Fruit fly (Drosophila melanogaster) whole organism, prepupa: ENCODE measurements around the gene Grl36b.

Experiments used
- Blimp-1 ChIP-seq: fragments of 200-800 bp; sonication (Bioruptor generic); optimal IDR thresholded peaks from 3 replicates; lab custom pipeline; 2017; ENCODE audit warnings: missing biosample characterization, missing genetic modification characterization, mild to moderate bottlenecking, moderate library complexity, missing genetic modification reagents
- CG10631 ChIP-seq: fragments of 200-800 bp; sonication (Bioruptor generic); optimal IDR thresholded peaks from 2 replicates; lab custom pipeline; 2016; ENCODE audit warnings: missing biosample characterization, missing genetic modification characterization
- CG10669 ChIP-seq: fragments of 200-800 bp; sonication (Bioruptor generic); optimal IDR thresholded peaks from 3 replicates; lab custom pipeline; 2018; ENCODE audit warnings: missing biosample characterization, mild to moderate bottlenecking, missing genetic modification characterization, moderate library complexity
- CG11294 ChIP-seq: fragments of 200-800 bp; sonication (Bioruptor generic); IDR thresholded peaks from 2 replicates; pipeline ENCODE4 v1.3.6; 2022; ENCODE audit warnings: missing biosample characterization, missing genetic modification characterization
- CG11762 ChIP-seq: fragments of 200-800 bp; sonication (Bioruptor generic); optimal IDR thresholded peaks from 3 replicates; lab custom pipeline; 2016; ENCODE audit warnings: missing biosample characterization, missing genetic modification characterization; ENCODE audit not compliant: insufficient read depth
- CG11902 ChIP-seq: fragments of 200-800 bp; sonication (Bioruptor generic); optimal IDR thresholded peaks from 3 replicates; lab custom pipeline; 2016; ENCODE audit warnings: missing biosample characterization, missing genetic modification characterization
- CG15336 ChIP-seq: fragments of 200-800 bp; sonication (Bioruptor generic); IDR thresholded peaks from 2 replicates; pipeline ENCODE4 v1.3.6; 2022; ENCODE audit warnings: missing biosample characterization, missing genetic modification characterization
- CG1621 ChIP-seq: fragments of 200-800 bp; sonication (Bioruptor generic); optimal IDR thresholded peaks from 3 replicates; lab custom pipeline; 2018; ENCODE audit warnings: missing biosample characterization, mild to moderate bottlenecking, missing genetic modification characterization
- CG16779 ChIP-seq: fragments of 200-800 bp; sonication (Bioruptor generic); optimal IDR thresholded peaks from 3 replicates; lab custom pipeline; 2017; ENCODE audit warnings: missing biosample characterization, mild to moderate bottlenecking, missing genetic modification characterization
- CG32006 ChIP-seq: fragments of 200-800 bp; sonication (Bioruptor generic); optimal IDR thresholded peaks from 3 replicates; lab custom pipeline; 2017; ENCODE audit warnings: missing biosample characterization, mild to moderate bottlenecking, missing genetic modification characterization
- CG34406 ChIP-seq: fragments of 200-800 bp; sonication (Bioruptor generic); optimal IDR thresholded peaks from 3 replicates; lab custom pipeline; 2016; ENCODE audit warnings: missing biosample characterization, missing genetic modification characterization
- CG3919 ChIP-seq: fragments of 200-800 bp; sonication (Bioruptor generic); optimal IDR thresholded peaks from 3 replicates; lab custom pipeline; 2016; ENCODE audit warnings: missing biosample characterization, missing genetic modification characterization
- CG4318 ChIP-seq: fragments of 200-800 bp; sonication (Bioruptor generic); optimal IDR thresholded peaks from 3 replicates; lab custom pipeline; 2017; ENCODE audit warnings: missing biosample characterization, mild to moderate bottlenecking, missing genetic modification characterization
- CG6163 ChIP-seq: fragments of 200-800 bp; sonication (Bioruptor generic); IDR thresholded peaks from 3 replicates; pipeline ENCODE4 v1.3.6; 2022; ENCODE audit warnings: missing biosample characterization, missing genetic modification characterization
- CG6276 ChIP-seq: fragments of 200-800 bp; sonication (Bioruptor generic); optimal IDR thresholded peaks from 2 replicates; lab custom pipeline; 2017; ENCODE audit warnings: missing biosample characterization, mild to moderate bottlenecking, missing genetic modification characterization
- CG6792 ChIP-seq: fragments of 200-800 bp; sonication (Bioruptor generic); optimal IDR thresholded peaks from 3 replicates; lab custom pipeline; 2016; ENCODE audit warnings: missing biosample characterization, missing genetic modification characterization
- CG6808 ChIP-seq: fragments of 200-800 bp; sonication (Bioruptor generic); optimal IDR thresholded peaks from 3 replicates; lab custom pipeline; 2017; ENCODE audit warnings: missing biosample characterization, missing genetic modification characterization, mild to moderate bottlenecking, moderate library complexity, missing genetic modification reagents
- CG6854 ChIP-seq: fragments of 200-800 bp; sonication (Bioruptor generic); optimal IDR thresholded peaks from 2 replicates; lab custom pipeline; 2017; ENCODE audit warnings: missing biosample characterization, mild to moderate bottlenecking, missing genetic modification characterization
- CG8119 ChIP-seq: fragments of 200-800 bp; sonication (Bioruptor generic); IDR thresholded peaks from 3 replicates; pipeline ENCODE4 v1.3.6; 2022; ENCODE audit warnings: missing biosample characterization, missing genetic modification characterization
- CG8319 ChIP-seq: fragments of 200-800 bp; sonication (Bioruptor generic); optimal IDR thresholded peaks from 3 replicates; lab custom pipeline; 2016; ENCODE audit warnings: missing biosample characterization, missing genetic modification characterization
- CG8632 ChIP-seq: fragments of 200-800 bp; sonication (Bioruptor generic); optimal IDR thresholded peaks from 3 replicates; lab custom pipeline; 2016; ENCODE audit warnings: missing biosample characterization, missing genetic modification characterization
- CG9139 ChIP-seq: fragments of 200-800 bp; sonication (Bioruptor generic); optimal IDR thresholded peaks from 3 replicates; lab custom pipeline; 2017; ENCODE audit warnings: missing biosample characterization, mild to moderate bottlenecking, missing genetic modification characterization
- Eip93F ChIP-seq: fragments of 200-800 bp; sonication (Bioruptor generic); optimal IDR thresholded peaks from 2 replicates; lab custom pipeline; 2016; ENCODE audit warnings: missing biosample characterization, mild to moderate bottlenecking, missing genetic modification characterization
- Ets21C ChIP-seq: fragments of 200-800 bp; sonication (Bioruptor generic); optimal IDR thresholded peaks from 3 replicates; lab custom pipeline; 2016; ENCODE audit warnings: missing biosample characterization, missing genetic modification characterization
- Ets96B ChIP-seq: fragments of 200-800 bp; optimal IDR thresholded peaks from 2 replicates; lab custom pipeline; 2019; ENCODE audit warnings: missing biosample characterization, mild to moderate bottlenecking, missing genetic modification characterization, moderate library complexity
- Hr38 ChIP-seq: sonication (Bioruptor generic); optimal IDR thresholded peaks from 2 replicates; lab custom pipeline; 2016; ENCODE audit warnings: missing biosample characterization, missing genetic modification characterization
- Hr39 ChIP-seq: fragments of 200-800 bp; sonication (Bioruptor generic); optimal IDR thresholded peaks from 2 replicates; lab custom pipeline; 2016; ENCODE audit warnings: missing biosample characterization, missing genetic modification characterization
- Lpt ChIP-seq: fragments of 200-800 bp; sonication (Bioruptor generic); optimal IDR thresholded peaks from 3 replicates; lab custom pipeline; 2016; ENCODE audit warnings: missing biosample characterization, missing genetic modification characterization
- Met ChIP-seq: fragments of 200-800 bp; sonication (Bioruptor generic); optimal IDR thresholded peaks from 3 replicates; lab custom pipeline; 2016; ENCODE audit warnings: missing biosample characterization, missing genetic modification characterization
- OdsH ChIP-seq: fragments of 200-800 bp; sonication (Bioruptor generic); optimal IDR thresholded peaks from 3 replicates; lab custom pipeline; 2016; ENCODE audit warnings: missing biosample characterization, missing genetic modification characterization
- Smox ChIP-seq: fragments of 200-800 bp; sonication (Bioruptor generic); optimal IDR thresholded peaks from 3 replicates; lab custom pipeline; 2016; ENCODE audit warnings: missing biosample characterization, missing genetic modification characterization
- Sox14 ChIP-seq: fragments of 200-800 bp; sonication (Bioruptor generic); optimal IDR thresholded peaks from 3 replicates; lab custom pipeline; 2016; ENCODE audit warnings: missing biosample characterization, missing genetic modification characterization
- achi ChIP-seq: fragments of 200-800 bp; sonication (Bioruptor generic); optimal IDR thresholded peaks from 3 replicates; lab custom pipeline; 2016; ENCODE audit warnings: missing biosample characterization, missing genetic modification characterization
- acj6 ChIP-seq: fragments of 200-800 bp; sonication (Bioruptor generic); optimal IDR thresholded peaks from 3 replicates; lab custom pipeline; 2016; ENCODE audit warnings: missing biosample characterization, missing genetic modification characterization
- cyc ChIP-seq: fragments of 200-800 bp; sonication (Bioruptor generic); optimal IDR thresholded peaks from 3 replicates; lab custom pipeline; 2016; ENCODE audit warnings: missing biosample characterization, missing genetic modification characterization
- dsx ChIP-seq: fragments of 200-800 bp; optimal IDR thresholded peaks from 3 replicates; lab custom pipeline; 2019; ENCODE audit warnings: missing biosample characterization, mild to moderate bottlenecking, missing genetic modification characterization, moderate library complexity; ENCODE audit not compliant: poor library complexity, severe bottlenecking
- eg ChIP-seq: fragments of 200-800 bp; sonication (Bioruptor generic); IDR thresholded peaks from 3 replicates; pipeline ENCODE4 v1.3.6; 2022; ENCODE audit warnings: missing biosample characterization, missing genetic modification characterization
- esn ChIP-seq: fragments of 200-800 bp; sonication (Bioruptor generic); optimal IDR thresholded peaks from 2 replicates; lab custom pipeline; 2016; ENCODE audit warnings: missing biosample characterization, mild to moderate bottlenecking, missing genetic modification characterization, moderate library complexity
- fd85E ChIP-seq: fragments of 200-800 bp; sonication (Bioruptor generic); optimal IDR thresholded peaks from 3 replicates; lab custom pipeline; 2016; ENCODE audit warnings: missing biosample characterization, missing genetic modification characterization
- net ChIP-seq: fragments of 200-800 bp; sonication (Bioruptor generic); optimal IDR thresholded peaks from 3 replicates; lab custom pipeline; 2016; ENCODE audit warnings: missing biosample characterization, missing genetic modification characterization
- pdm3 ChIP-seq: fragments of 200-800 bp; sonication (Bioruptor generic); optimal IDR thresholded peaks from 3 replicates; lab custom pipeline; 2016; ENCODE audit warnings: missing biosample characterization, missing genetic modification characterization
- spab ChIP-seq: fragments of 200-800 bp; sonication (Bioruptor generic); optimal IDR thresholded peaks from 2 replicates; lab custom pipeline; 2017; ENCODE audit warnings: missing biosample characterization, mild to moderate bottlenecking, missing genetic modification characterization, missing genetic modification reagents
- ss ChIP-seq, 2 experiments: fragments of 200-800 bp; sonication (Bioruptor generic); optimal IDR thresholded peaks; 2 replicates in 1 of 2; 3 replicates in 1 of 2; lab custom pipeline; 2017 to 2018; ENCODE audit warnings: mild to moderate bottlenecking in 2 of 2, missing biosample characterization in 2 of 2, missing genetic modification characterization in 2 of 2, moderate library complexity in 1 of 2
- svp ChIP-seq: fragments of 200-800 bp; sonication (Bioruptor generic); peaks from one replicate; lab custom pipeline; 2016; ENCODE audit warnings: missing biosample characterization, missing genetic modification characterization
- vri ChIP-seq: fragments of 200-800 bp; sonication (Bioruptor generic); optimal IDR thresholded peaks from 3 replicates; lab custom pipeline; 2016; ENCODE audit warnings: missing biosample characterization, mild to moderate bottlenecking, missing genetic modification characterization

Gene Grl36b

dm6 chr2L:18151134-18151825 is 25.7 kb upstream of the Grl36b start (continued):
- TF ChIP-seq Eip93F (GFP tag; lab: Kevin White, UChicago) (no peak), CG11294 (GFP tag; lab: Robert Waterston, UW) (peak; percentile 73), CG34406 (GFP tag; lab: Kevin White, UChicago) (no peak), CG3919 (GFP tag; lab: Kevin White, UChicago) (peak; percentile 50), Sox14 (peak; percentile 70), Ets21C (GFP tag; lab: Kevin White, UChicago) (peak; percentile 41), Blimp-1 (GFP tag; lab: Kevin White, UChicago) (no peak), CG9139 (no peak), net (GFP tag; lab: Kevin White, UChicago) (no peak), CG8632 (GFP tag; lab: Kevin White, UChicago) (no peak), CG10631 (GFP tag; lab: Kevin White, UChicago) (peak; percentile 54), Smox (GFP tag; lab: Kevin White, UChicago) (peak; percentile 48), svp (GFP tag; lab: Kevin White, UChicago) (peak; percentile 90), fd85E (GFP tag; lab: Kevin White, UChicago) (no peak), CG15336 (peak; percentile 48; the same call in 1 of the 2 replicates), CG6163 (peak; percentile 79), CG6808 (GFP tag; lab: Kevin White, UChicago) (peak; percentile 39), CG6792 (GFP tag; lab: Kevin White, UChicago) (peak; percentile 44), Hr38 (GFP tag; lab: Kevin White, UChicago) (no peak), CG16779 (tag; lab: Kevin White, UChicago) (no peak), CG32006 (GFP tag; lab: Kevin White, UChicago) (peak; percentile 81), CG1621 (peak; percentile 47), CG11762 (GFP tag; lab: Kevin White, UChicago) (peak; percentile 23), CG6854 (peak; percentile 10), CG8119 (GFP tag; lab: Robert Waterston, UW) (peak; percentile 46; the same call in 1 of the 3 replicates), CG4318 (GFP tag; lab: Kevin White, UChicago) (peak; percentile 49), Hr39 (GFP tag; lab: Kevin White, UChicago) (peak; percentile 84), CG6276 (GFP tag; lab: Kevin White, UChicago) (no peak), ss (GFP tag; optimal IDR thresholded peaks at IDR 0.05; lab: Kevin White, UChicago) (peak; percentile 4 to 48), CG11902 (GFP tag; lab: Kevin White, UChicago) (peak; percentile 55), vri (no peak), Met (GFP tag; lab: Kevin White, UChicago) (peak; percentile 70), Lpt (GFP tag; lab: Kevin White, UChicago) (no peak), CG10669 (peak; percentile 42), cyc (GFP tag; lab: Kevin White, UChicago) (peak; percentile 70), dsx (GFP tag; lab: Kevin White, UChicago) (peak; percentile 51)

- TF ChIP-seq OdsH (GFP tag; lab: Kevin White, UChicago), result peak; percentile 47
- TF ChIP-seq fd85E (GFP tag; lab: Kevin White, UChicago), result no peak
- peak; percentile 47 for TF ChIP-seq Sox14
- TF ChIP-seq CG10669, result peak; percentile 28
- TF ChIP-seq Lpt (GFP tag; lab: Kevin White, UChicago), result peak; percentile 53
- TF ChIP-seq Hr39 (GFP tag; lab: Kevin White, UChicago), result peak; percentile 36
- TF ChIP-seq achi (GFP tag; lab: Kevin White, UChicago), result peak; percentile 49
- peak; percentile 5 for TF ChIP-seq acj6 (GFP tag; lab: Kevin White, UChicago)
- TF ChIP-seq svp (GFP tag; lab: Kevin White, UChicago), result peak; percentile 78
- TF ChIP-seq CG6276 (GFP tag; lab: Kevin White, UChicago), result no peak
- peak; percentile 57 for TF ChIP-seq cyc (GFP tag; lab: Kevin White, UChicago)
- TF ChIP-seq CG11902 (GFP tag; lab: Kevin White, UChicago), result peak; percentile 9
- no peak for TF ChIP-seq CG8319
- peak; percentile 70 for TF ChIP-seq eg
- TF ChIP-seq CG6163, result peak; percentile 67
- peak; percentile 22 for TF ChIP-seq pdm3 (GFP tag; lab: Kevin White, UChicago)
- TF ChIP-seq CG6808 (GFP tag; lab: Kevin White, UChicago), result no peak
- TF ChIP-seq CG9139, result no peak
- peak; percentile 42; the same call in 1 of the 3 replicates for TF ChIP-seq CG8119 (GFP tag; lab: Robert Waterston, UW)
- TF ChIP-seq Ets96B, result no peak
- TF ChIP-seq esn (GFP tag; lab: Kevin White, UChicago), result peak; percentile 26
- no peak for TF ChIP-seq CG16779 (tag; lab: Kevin White, UChicago)
- peak; percentile 51 for TF ChIP-seq CG15336
- peak; percentile 5 for TF ChIP-seq spab
- peak; percentile 60 for TF ChIP-seq CG1621
These were observed 25.0 kb upstream of the Grl36b start for dm6 chr2L:18150393-18151133.
